Fruit fly (Drosophila melanogaster) whole organism, embryonic: ENCODE measurements around the gene msps.

Experiments used
- Adf1 ChIP-seq: fragments of 200-800 bp; sonication (Bioruptor generic); IDR thresholded peaks from 2 replicates; pipeline ENCODE4 v1.3.6; 2022; ENCODE audit warnings: missing biosample characterization, missing genetic modification characterization
- Awh ChIP-seq: fragments of 200-800 bp; sonication (Bioruptor generic); IDR thresholded peaks from 2 replicates; pipeline ENCODE4, ENCODE4 v1.3.6; 2022; ENCODE audit warnings: missing biosample characterization, missing genetic modification characterization
- C15 ChIP-seq: fragments of 200-800 bp; sonication (Bioruptor generic); IDR thresholded peaks from 3 replicates; pipeline ENCODE4 v1.3.6; 2022; ENCODE audit warnings: missing biosample characterization, missing genetic modification characterization
- CG10366 ChIP-seq: fragments of 200-800 bp; sonication (Bioruptor generic); IDR thresholded peaks from 2 replicates; pipeline ENCODE4 v1.3.6; 2022; ENCODE audit warnings: missing biosample characterization, missing genetic modification characterization
- CG11093 ChIP-seq: fragments of 200-800 bp; sonication (Bioruptor generic); IDR thresholded peaks from 3 replicates; pipeline ENCODE4 v1.3.6; 2022; ENCODE audit warnings: missing biosample characterization, missing genetic modification characterization
- CG11560 ChIP-seq: fragments of 200-800 bp; sonication (Bioruptor generic); IDR thresholded peaks from 3 replicates; pipeline ENCODE4 v1.3.6; 2022; ENCODE audit warnings: missing biosample characterization, missing genetic modification characterization
- CG12155 ChIP-seq: fragments of 200-800 bp; sonication (Bioruptor generic); optimal IDR thresholded peaks from 3 replicates; lab custom pipeline; 2016; ENCODE audit warnings: missing biosample characterization, missing genetic modification characterization
- CG12236 ChIP-seq: fragments of 200-800 bp; sonication (Bioruptor generic); optimal IDR thresholded peaks from 2 replicates; lab custom pipeline; 2016; ENCODE audit warnings: missing biosample characterization, missing genetic modification characterization
- CG1233 ChIP-seq: fragments of 200-800 bp; sonication (Bioruptor generic); optimal IDR thresholded peaks from 4 replicates; lab custom pipeline; 2018; ENCODE audit warnings: missing biosample characterization, mild to moderate bottlenecking, missing genetic modification characterization
- CG14014 ChIP-seq: fragments of 200-800 bp; sonication (Bioruptor generic); IDR thresholded peaks from 2 replicates; pipeline ENCODE4 v1.3.6; 2022; ENCODE audit warnings: missing biosample characterization, missing genetic modification characterization
- CG14965 ChIP-seq: fragments of 200-800 bp; sonication (Bioruptor generic); optimal IDR thresholded peaks from 2 replicates; lab custom pipeline; 2016; ENCODE audit warnings: missing biosample characterization, missing genetic modification characterization, borderline replicate concordance
- CG15269 ChIP-seq: fragments of 200-800 bp; sonication (Bioruptor generic); optimal IDR thresholded peaks from 2 replicates; lab custom pipeline; 2018; ENCODE audit warnings: missing biosample characterization, mild to moderate bottlenecking, missing genetic modification characterization, moderate library complexity
- CG1603 ChIP-seq: fragments of 200-800 bp; sonication (Bioruptor generic); optimal IDR thresholded peaks from 2 replicates; lab custom pipeline; 2019; ENCODE audit warnings: missing biosample characterization, mild to moderate bottlenecking, missing genetic modification characterization, moderate library complexity
- CG1792 ChIP-seq: fragments of 200-800 bp; sonication (Bioruptor generic); optimal IDR thresholded peaks from 2 replicates; lab custom pipeline; 2016; ENCODE audit warnings: missing biosample characterization, missing genetic modification characterization
- CG2120 ChIP-seq: fragments of 200-800 bp; sonication (Bioruptor generic); optimal IDR thresholded peaks from 3 replicates; lab custom pipeline; 2016; ENCODE audit warnings: missing biosample characterization, missing genetic modification characterization
- CG33213 ChIP-seq: fragments of 200-800 bp; sonication (Bioruptor generic); optimal IDR thresholded peaks from 3 replicates; lab custom pipeline; 2016; ENCODE audit warnings: missing biosample characterization, missing genetic modification characterization
- CG3407 ChIP-seq: fragments of 200-800 bp; sonication (Bioruptor generic); optimal IDR thresholded peaks from 2 replicates; lab custom pipeline; 2018; ENCODE audit warnings: missing biosample characterization, mild to moderate bottlenecking, missing genetic modification characterization
- CG3726 ChIP-seq: fragments of 200-800 bp; sonication (Bioruptor generic); IDR thresholded peaks from 3 replicates; pipeline ENCODE4, ENCODE4 v1.3.6; 2022; ENCODE audit warnings: missing biosample characterization, missing genetic modification characterization
- CG3838 ChIP-seq: fragments of 200-800 bp; sonication (Bioruptor generic); optimal IDR thresholded peaks from 3 replicates; lab custom pipeline; 2016; ENCODE audit warnings: missing biosample characterization, missing genetic modification characterization
- CG4730 ChIP-seq: fragments of 200-800 bp; sonication (Bioruptor generic); IDR thresholded peaks from 2 replicates; pipeline ENCODE4 v1.3.6; 2022; ENCODE audit warnings: missing biosample characterization, missing genetic modification characterization
- Camta ChIP-seq: fragments of 200-800 bp; sonication (Bioruptor generic); optimal IDR thresholded peaks from 2 replicates; lab custom pipeline; 2016; ENCODE audit warnings: missing biosample characterization, missing genetic modification characterization
- Doc3 ChIP-seq: fragments of 200-800 bp; sonication (Bioruptor generic); IDR thresholded peaks from 3 replicates; pipeline ENCODE4 v1.3.6; 2022; ENCODE audit warnings: missing biosample characterization, missing genetic modification characterization; ENCODE audit not compliant: partially characterized antibody
- Fer3 ChIP-seq: fragments of 200-800 bp; sonication (Bioruptor generic); optimal IDR thresholded peaks from 2 replicates; lab custom pipeline; 2018; ENCODE audit warnings: missing biosample characterization, mild to moderate bottlenecking, missing genetic modification characterization, moderate library complexity
- H2.0 ChIP-seq: fragments of 200-800 bp; sonication (Bioruptor generic); IDR thresholded peaks from 2 replicates; pipeline ENCODE4 v1.3.6; 2022; ENCODE audit warnings: missing biosample characterization, missing genetic modification characterization
- Hr78 ChIP-seq, 2 experiments: fragments of 200-800 bp in 1 of 2; fragments of >200 bp in 1 of 2; sonication (Bioruptor generic) in 1 of 2; optimal IDR thresholded peaks; 2 replicates each; lab custom pipeline; 2017 to 2019; ENCODE audit warnings: missing biosample characterization in 2 of 2, missing genetic modification characterization in 2 of 2, mild to moderate bottlenecking in 1 of 2, moderate library complexity in 1 of 2
- Lim3 ChIP-seq: fragments of 200-800 bp; sonication (Bioruptor generic); IDR thresholded peaks from 2 replicates; pipeline ENCODE4 v1.3.6; 2022; ENCODE audit warnings: missing biosample characterization, missing genetic modification characterization
- Mad ChIP-seq: fragments of 200-800 bp; sonication (Bioruptor generic); optimal IDR thresholded peaks from 2 replicates; lab custom pipeline; 2016; ENCODE audit warnings: missing biosample characterization, missing genetic modification characterization
- Med ChIP-seq: fragments of 200-800 bp; sonication (Bioruptor generic); peaks from one replicate; lab custom pipeline; 2016; ENCODE audit warnings: missing biosample characterization, missing genetic modification characterization, mild to moderate bottlenecking, inconsistent platforms, moderate library complexity
- Mes4 ChIP-seq: fragments of 200-800 bp; sonication (Bioruptor generic); optimal IDR thresholded peaks from 2 replicates; lab custom pipeline; 2016; ENCODE audit warnings: missing biosample characterization, missing genetic modification characterization
- NFAT ChIP-seq: fragments of 200-800 bp; sonication (Bioruptor generic); IDR thresholded peaks from 2 replicates; pipeline ENCODE4 v1.3.6; 2022; ENCODE audit warnings: missing biosample characterization, missing genetic modification characterization
- Nf-YC ChIP-seq: fragments of 200-800 bp; optimal IDR thresholded peaks from 3 replicates; lab custom pipeline; 2019; ENCODE audit warnings: missing biosample characterization, mild to moderate bottlenecking, missing genetic modification characterization, moderate library complexity
- Rfx ChIP-seq: fragments of 200-800 bp; sonication (Bioruptor generic); IDR thresholded peaks from 2 replicates; pipeline ENCODE4 v1.3.6; 2022; ENCODE audit warnings: missing biosample characterization, missing genetic modification characterization
- Ssrp ChIP-seq: fragments of 200-800 bp; sonication (Bioruptor generic); optimal IDR thresholded peaks from 2 replicates; lab custom pipeline; 2018; ENCODE audit warnings: missing biosample characterization, mild to moderate bottlenecking, missing genetic modification characterization, moderate library complexity
- ase ChIP-seq: fragments of 200-800 bp; sonication (Bioruptor generic); IDR thresholded peaks from 3 replicates; pipeline ENCODE4 v1.3.6; 2022; ENCODE audit warnings: missing biosample characterization, missing genetic modification characterization
- chinmo ChIP-seq: fragments of 200-800 bp; sonication (Bioruptor generic); IDR thresholded peaks from 4 replicates; pipeline ENCODE4 v1.3.6; 2022; ENCODE audit warnings: missing biosample characterization, missing genetic modification characterization; ENCODE audit not compliant: partially characterized antibody
- crc ChIP-seq: fragments of 200-800 bp; sonication (Bioruptor generic); optimal IDR thresholded peaks from 2 replicates; lab custom pipeline; 2016; ENCODE audit warnings: missing biosample characterization, missing genetic modification characterization
- da ChIP-seq: fragments of 200-800 bp; sonication (Bioruptor generic); optimal IDR thresholded peaks from 2 replicates; lab custom pipeline; 2016; ENCODE audit warnings: missing biosample characterization, missing genetic modification characterization
- esg ChIP-seq: fragments of 200-800 bp; sonication (Bioruptor generic); conservative IDR thresholded peaks from 2 replicates; pipeline ENCODE4 v1.3.6; 2022; ENCODE audit warnings: missing biosample characterization, missing genetic modification characterization
- gsb-n ChIP-seq: fragments of 200-800 bp; sonication (Bioruptor generic); optimal IDR thresholded peaks from 3 replicates; lab custom pipeline; 2018; ENCODE audit warnings: missing biosample characterization, mild to moderate bottlenecking, missing genetic modification characterization
- ham ChIP-seq: fragments of 200-800 bp; sonication (Bioruptor generic); IDR thresholded peaks from 2 replicates; pipeline ENCODE4 v1.3.6; 2022; ENCODE audit warnings: missing biosample characterization, missing genetic modification characterization
- hth ChIP-seq: fragments of >200 bp; optimal IDR thresholded peaks from 2 replicates; lab custom pipeline; 2017; ENCODE audit warnings: inconsistent platforms
- kah ChIP-seq: fragments of 200-800 bp; sonication (Bioruptor generic); optimal IDR thresholded peaks from 2 replicates; lab custom pipeline; 2018; ENCODE audit warnings: missing biosample characterization, mild to moderate bottlenecking, missing genetic modification characterization
- lab ChIP-seq: fragments of 200-800 bp; sonication (Bioruptor generic); optimal IDR thresholded peaks from 3 replicates; lab custom pipeline; 2017; ENCODE audit warnings: missing biosample characterization, missing genetic modification characterization, mild to moderate bottlenecking, moderate library complexity, missing genetic modification reagents
- lola ChIP-seq, 3 experiments: fragments of >200 bp in 2 of 3; fragments of 200-800 bp in 1 of 3; sonication (Bioruptor generic) in 1 of 3; optimal IDR thresholded peaks; 2 replicates each; lab custom pipeline; 2017 to 2019; ENCODE audit warnings: missing biosample characterization in 3 of 3, missing genetic modification characterization in 3 of 3, mild to moderate bottlenecking in 1 of 3, moderate library complexity in 1 of 3
- mam ChIP-seq: fragments of 200-800 bp; sonication (Bioruptor generic); optimal IDR thresholded peaks from 3 replicates; lab custom pipeline; 2016; ENCODE audit warnings: missing biosample characterization, missing genetic modification characterization
- onecut ChIP-seq: fragments of 200-800 bp; sonication (Bioruptor generic); IDR thresholded peaks from 2 replicates; pipeline ENCODE4 v1.3.6; 2022; ENCODE audit warnings: missing biosample characterization, missing genetic modification characterization
- p53 ChIP-seq: fragments of 200-800 bp; sonication (Bioruptor generic); optimal IDR thresholded peaks from 2 replicates; lab custom pipeline; 2016; ENCODE audit warnings: missing biosample characterization, missing genetic modification characterization
- run ChIP-seq: fragments of 200-800 bp; sonication (Bioruptor generic); optimal IDR thresholded peaks from 3 replicates; lab custom pipeline; 2018; ENCODE audit warnings: missing biosample characterization, mild to moderate bottlenecking, missing genetic modification characterization
- slbo ChIP-seq: fragments of 200-800 bp; sonication (Bioruptor generic); IDR thresholded peaks from 2 replicates; pipeline ENCODE4 v1.3.6; 2022; ENCODE audit warnings: missing biosample characterization, missing genetic modification characterization
- tgo ChIP-seq: fragments of 200-800 bp; sonication (Bioruptor generic); IDR thresholded peaks from 3 replicates; pipeline ENCODE4 v1.3.6; 2022; ENCODE audit warnings: missing biosample characterization, missing genetic modification characterization

msps gene

dm6 chr3R:16097661-16098329 is 47.2 kb downstream of the msps start (continued):
- TF ChIP-seq CG1603 (tag; lab: Kevin White, UChicago) (peak; percentile 93), CG15269 (tag; lab: Kevin White, UChicago) (peak; percentile 59), Med (GFP tag; lab: Kevin White, UChicago) (peak; percentile 92), crc (GFP tag; lab: Kevin White, UChicago) (peak; percentile 59), C15 (GFP tag; lab: Robert Waterston, UW) (no peak), Fer3 (peak; percentile 55), run (tag; lab: Kevin White, UChicago) (peak; percentile 49), CG11093 (GFP tag; lab: Robert Waterston, UW) (peak; percentile 67; the same call in 1 of the 3 replicates), onecut (GFP tag; lab: Robert Waterston, UW) (peak; percentile 50), Rfx (GFP tag; lab: Robert Waterston, UW) (peak; percentile 55; the same call in 1 of the 2 replicates), esg (peak; percentile 69), Doc3 (GFP tag; lab: Robert Waterston, UW) (no peak), CG12236 (GFP tag; lab: Kevin White, UChicago) (peak; percentile 70), slbo (GFP tag; lab: Robert Waterston, UW) (peak; percentile 64), CG4730 (GFP tag; lab: Robert Waterston, UW) (peak; percentile 80), da (GFP tag; lab: Kevin White, UChicago) (no peak), Nf-YC (tag; lab: Kevin White, UChicago) (no peak), CG33213 (peak; percentile 55), H2.0 (GFP tag; lab: Robert Waterston, UW) (peak; percentile 81), CG12155 (GFP tag; lab: Kevin White, UChicago) (peak; percentile 60), CG3407 (GFP tag; lab: Kevin White, UChicago) (peak; percentile 56), ase (peak; percentile 65; the same call in 2 of the 3 replicates), kah (GFP tag; lab: Kevin White, UChicago) (peak; percentile 28), hth (no peak), Adf1 (GFP tag; lab: Robert Waterston, UW) (no peak), NFAT (GFP tag; lab: Robert Waterston, UW) (peak; percentile 58; the same call in 1 of the 2 replicates), Mes4 (GFP tag; lab: Kevin White, UChicago) (peak; percentile 53), Hr78 (GFP tag; optimal IDR thresholded peaks at IDR 0.05; lab: Kevin White, UChicago) (peak in 1 of 2 experiments; percentile 30), CG14965 (peak; percentile 28), ham (no peak), Ssrp (tag; lab: Kevin White, UChicago) (peak; percentile 76), Camta (GFP tag; lab: Kevin White, UChicago) (peak; percentile 82), CG1792 (GFP tag; lab: Kevin White, UChicago) (peak; percentile 50), CG3726 (GFP tag; lab: Robert Waterston, UW) (peak; percentile 83; the same call in 2 of the 3 replicates), lab (GFP tag; lab: Kevin White, UChicago) (peak; percentile 73), p53 (GFP tag; lab: Kevin White, UChicago) (peak; percentile 51), gsb-n (tag; lab: Kevin White, UChicago) (peak; percentile 87), CG1233 (peak; percentile 79), CG3838 (GFP tag; lab: Kevin White, UChicago) (no peak), chinmo (no peak), CG2120 (GFP tag; lab: Kevin White, UChicago) (peak; percentile 47), Mad (GFP tag; lab: Kevin White, UChicago) (peak; percentile 67), CG10366 (peak; percentile 70), tgo (GFP tag; lab: Robert Waterston, UW) (peak; percentile 81), Awh (GFP tag; lab: Robert Waterston, UW) (peak; percentile 71; the same call in 1 of the 2 replicates), lola (GFP tag; optimal IDR thresholded peaks at IDR 0.05; lab: Kevin White, UChicago) (peak in 1 of 3 experiments; percentile 92), Lim3 (GFP tag; lab: Robert Waterston, UW) (no peak), CG11560 (peak; percentile 49; the same call in 1 of the 3 replicates), CG14014 (GFP tag; lab: Robert Waterston, UW) (peak; percentile 55; the same call in 1 of the 2 replicates), mam (GFP tag; lab: Kevin White, UChicago) (peak; percentile 68)
